Worm (Caenorhabditis elegans) whole organism, late embryonic: ENCODE results near the gene ifb-1.
A peak's percentile ranks its signal among the peaks of the same experiment; 100 is the strongest.

Experiments
- F13H6.1 ChIP-seq: sonication (generic microtip); optimal IDR thresholded peaks from 2 replicates; lab custom pipeline; 2016; ENCODE audit warnings: missing genetic modification characterization, missing compliant biosample characterization
- K02D7.2 ChIP-seq: sonication (generic microtip); optimal IDR thresholded peaks from 2 replicates; lab custom pipeline; 2017; ENCODE audit warnings: mild to moderate bottlenecking, missing genetic modification characterization, missing compliant biosample characterization
- T23F11.4 ChIP-seq: fragments of 200-800 bp; sonication (Bioruptor generic); optimal IDR thresholded peaks from 2 replicates; lab custom pipeline; 2018; ENCODE audit warnings: mild to moderate bottlenecking, missing genetic modification characterization, missing compliant biosample characterization
- ahr-1 ChIP-seq: sonication (generic microtip); optimal IDR thresholded peaks from 2 replicates; lab custom pipeline; 2016; ENCODE audit warnings: missing genetic modification characterization, missing compliant biosample characterization
- ama-1 ChIP-seq: fragments of 150-350 bp; optimal IDR thresholded peaks from 2 replicates; lab custom pipeline; 2014
- ceh-18 ChIP-seq: sonication (generic microtip); optimal IDR thresholded peaks from 2 replicates; lab custom pipeline; 2016; ENCODE audit warnings: missing genetic modification characterization, missing compliant biosample characterization
- ceh-22 ChIP-seq: sonication (generic microtip); optimal IDR thresholded peaks from 2 replicates; lab custom pipeline; 2017; ENCODE audit warnings: missing biosample characterization, missing genetic modification characterization
- ceh-24 ChIP-seq: sonication (generic microtip); optimal IDR thresholded peaks from 2 replicates; lab custom pipeline; 2016; ENCODE audit warnings: mild to moderate bottlenecking, missing genetic modification characterization, missing compliant biosample characterization
- ceh-30 ChIP-seq: fragments of 150-350 bp; optimal IDR thresholded peaks from 2 replicates; lab custom pipeline; 2014; ENCODE audit warnings: missing biosample characterization, missing genetic modification characterization
- ceh-31 ChIP-seq: sonication (generic microtip); optimal IDR thresholded peaks from 2 replicates; lab custom pipeline; 2016; ENCODE audit warnings: missing genetic modification characterization, missing compliant biosample characterization
- ceh-34 ChIP-seq: sonication (generic microtip); optimal IDR thresholded peaks from 2 replicates; lab custom pipeline; 2016; ENCODE audit warnings: mild to moderate bottlenecking, missing genetic modification characterization, missing compliant biosample characterization
- ceh-48 ChIP-seq: sonication (generic microtip); optimal IDR thresholded peaks from 2 replicates; lab custom pipeline; 2016; ENCODE audit warnings: missing genetic modification characterization, inconsistent platforms, missing compliant biosample characterization
- ceh-6 ChIP-seq: fragments of 200-800 bp; sonication (Bioruptor generic); optimal IDR thresholded peaks from 2 replicates; lab custom pipeline; 2018; ENCODE audit warnings: mild to moderate bottlenecking, missing genetic modification characterization, missing compliant biosample characterization
- dmd-4 ChIP-seq: sonication (generic microtip); optimal IDR thresholded peaks from 2 replicates; lab custom pipeline; 2016; ENCODE audit warnings: borderline replicate concordance, missing genetic modification characterization, missing compliant biosample characterization
- dve-1 ChIP-seq: sonication (generic microtip); optimal IDR thresholded peaks from 2 replicates; lab custom pipeline; 2017; ENCODE audit warnings: antibody characterized with exemption, mild to moderate bottlenecking, missing genetic modification characterization, missing compliant biosample characterization
- elt-2 ChIP-seq: sonication (generic microtip); optimal IDR thresholded peaks from 2 replicates; lab custom pipeline; 2016; ENCODE audit warnings: missing genetic modification reagents, missing genetic modification characterization, missing compliant biosample characterization
- elt-4 ChIP-seq: sonication (generic microtip); optimal IDR thresholded peaks from 2 replicates; lab custom pipeline; 2016; ENCODE audit warnings: missing genetic modification characterization, missing compliant biosample characterization
- eyg-1 ChIP-seq: sonication (generic microtip); optimal IDR thresholded peaks from 2 replicates; lab custom pipeline; 2016; ENCODE audit warnings: missing genotype, missing genetic modification characterization, missing compliant biosample characterization
- fax-1 ChIP-seq: sonication (generic microtip); optimal IDR thresholded peaks from 2 replicates; lab custom pipeline; 2016; ENCODE audit warnings: missing genotype, missing genetic modification characterization, missing compliant biosample characterization
- fkh-6 ChIP-seq: sonication (generic microtip); optimal IDR thresholded peaks from 2 replicates; lab custom pipeline; 2016; ENCODE audit warnings: missing genetic modification characterization, missing compliant biosample characterization
- hlh-13 ChIP-seq: fragments of 200-800 bp; sonication (Bioruptor generic); optimal IDR thresholded peaks from 2 replicates; lab custom pipeline; 2018; ENCODE audit warnings: mild to moderate bottlenecking, missing genetic modification characterization, missing compliant biosample characterization
- hlh-15 ChIP-seq: sonication (generic microtip); optimal IDR thresholded peaks from 2 replicates; lab custom pipeline; 2016; ENCODE audit warnings: missing genetic modification characterization, missing compliant biosample characterization
- hlh-6 ChIP-seq: sonication (generic microtip); optimal IDR thresholded peaks from 2 replicates; lab custom pipeline; 2016; ENCODE audit warnings: missing genotype, missing genetic modification characterization, missing compliant biosample characterization
- hlh-8 ChIP-seq: sonication (generic microtip); optimal IDR thresholded peaks from 2 replicates; lab custom pipeline; 2016; ENCODE audit warnings: missing genotype, missing genetic modification characterization, missing compliant biosample characterization
- lim-6 ChIP-seq: sonication (generic microtip); optimal IDR thresholded peaks from 2 replicates; lab custom pipeline; 2016; ENCODE audit warnings: missing genetic modification characterization, missing compliant biosample characterization
- madf-2 ChIP-seq: sonication (generic microtip); optimal IDR thresholded peaks from 2 replicates; lab custom pipeline; 2017; ENCODE audit warnings: missing genetic modification characterization, missing compliant biosample characterization
- nhr-11 ChIP-seq: fragments of 150-350 bp; optimal IDR thresholded peaks from 2 replicates; lab custom pipeline; 2014; ENCODE audit warnings: missing biosample characterization, missing genetic modification characterization
- nhr-232 ChIP-seq: sonication (generic microtip); optimal IDR thresholded peaks from 2 replicates; lab custom pipeline; 2016; ENCODE audit warnings: missing genetic modification characterization, missing compliant biosample characterization
- npax-4 ChIP-seq: sonication (generic microtip); optimal IDR thresholded peaks from 2 replicates; lab custom pipeline; 2016; ENCODE audit warnings: missing genetic modification characterization, missing compliant biosample characterization
- pax-1 ChIP-seq: fragments of 150-350 bp; optimal IDR thresholded peaks from 2 replicates; lab custom pipeline; 2014; ENCODE audit warnings: missing biosample characterization, missing genetic modification characterization
- pha-2 ChIP-seq: sonication (generic microtip); optimal IDR thresholded peaks from 2 replicates; lab custom pipeline; 2017; ENCODE audit warnings: mild to moderate bottlenecking, missing genetic modification characterization, missing compliant biosample characterization
- pha-4 ChIP-seq: fragments of 150-350 bp; optimal IDR thresholded peaks from 2 replicates; lab custom pipeline; 2018; ENCODE audit warnings: missing biosample characterization, missing genetic modification reagents, missing genetic modification characterization
- pros-1 ChIP-seq: fragments of 150-350 bp; optimal IDR thresholded peaks from 2 replicates; lab custom pipeline; 2014; ENCODE audit warnings: missing biosample characterization, missing genetic modification reagents, missing genetic modification characterization
- ref-2 ChIP-seq: sonication (generic microtip); optimal IDR thresholded peaks from 2 replicates; lab custom pipeline; 2016; ENCODE audit warnings: missing genetic modification characterization, missing compliant biosample characterization
- rnt-1 ChIP-seq: sonication (generic microtip); optimal IDR thresholded peaks from 2 replicates; lab custom pipeline; 2016; ENCODE audit warnings: missing genetic modification characterization, missing compliant biosample characterization
- sdc-2 ChIP-seq: sonication (generic microtip); optimal IDR thresholded peaks from 2 replicates; lab custom pipeline; 2016; ENCODE audit warnings: missing genotype, missing genetic modification characterization, missing compliant biosample characterization
- sox-2 ChIP-seq: fragments of 200-800 bp; sonication (Bioruptor generic); IDR thresholded peaks from 2 replicates; pipeline ENCODE4 v1.3.6; 2022; ENCODE audit warnings: missing genetic modification reagents, missing genetic modification characterization, missing compliant biosample characterization
- syd-9 ChIP-seq: sonication (generic microtip); optimal IDR thresholded peaks from 2 replicates; lab custom pipeline; 2016; ENCODE audit warnings: mild to moderate bottlenecking, missing genetic modification characterization, moderate library complexity, missing compliant biosample characterization
- tbx-2 ChIP-seq: sonication (generic microtip); optimal IDR thresholded peaks from 2 replicates; lab custom pipeline; 2016; ENCODE audit warnings: missing genetic modification characterization, missing compliant biosample characterization
- unc-3 ChIP-seq, 2 experiments: fragments of 200-800 bp in 1 of 2; sonication (Bioruptor generic) in 1 of 2; sonication (generic microtip) in 1 of 2; conservative IDR thresholded peaks in 1 of 2; optimal IDR thresholded peaks in 1 of 2; 2 replicates each; pipeline versions ENCODE4 v1.3.6 to Lab custom; 2016 to 2022; ENCODE audit warnings: missing compliant biosample characterization in 2 of 2, missing genetic modification characterization in 2 of 2, missing genetic modification reagents in 1 of 2
- unc-42 ChIP-seq: sonication (generic microtip); optimal IDR thresholded peaks from 2 replicates; lab custom pipeline; 2016; ENCODE audit warnings: missing genotype, missing genetic modification characterization, missing compliant biosample characterization
- unc-55 ChIP-seq: sonication (generic microtip); optimal IDR thresholded peaks from 2 replicates; lab custom pipeline; 2017; ENCODE audit warnings: missing biosample characterization, missing genetic modification reagents, missing genetic modification characterization
- unc-86 ChIP-seq: sonication (generic microtip); optimal IDR thresholded peaks from 2 replicates; lab custom pipeline; 2016; ENCODE audit warnings: missing genetic modification characterization, missing compliant biosample characterization

The ifb-1 gene

ce11 chrII:5772547-5773142, 7.2 kb downstream of the ifb-1 start (continued):
- peak; percentile 48 for TF ChIP-seq sdc-2 (tag; lab: Kevin White, UChicago)
- TF ChIP-seq unc-42 (tag; lab: Kevin White, UChicago), result peak; percentile 30
- TF ChIP-seq ceh-34 (tag; lab: Kevin White, UChicago), result peak; percentile 31
- no peak for TF ChIP-seq F13H6.1 (tag; lab: Kevin White, UChicago)
- peak; percentile 51 for TF ChIP-seq T23F11.4 (GFP tag; lab: Kevin White, UChicago)
- TF ChIP-seq nhr-232 (tag; lab: Kevin White, UChicago), result peak; percentile 44
- peak; percentile 33 for TF ChIP-seq ceh-48 (tag; lab: Kevin White, UChicago)
- peak; percentile 21; the same call in 1 of the 2 replicates for TF ChIP-seq unc-3 (GFP tag; conservative IDR thresholded peaks at IDR 0.05; lab: Robert Waterston, UW)
- no peak for TF ChIP-seq unc-3 (tag; optimal IDR thresholded peaks at IDR 0.05; lab: Kevin White, UChicago)
- TF ChIP-seq hlh-6, result peak; percentile 48
- peak; percentile 37 for TF ChIP-seq ceh-18 (tag; lab: Kevin White, UChicago)

- TF ChIP-seq pros-1 (tag; lab: Kevin White, UChicago), result no peak
- TF ChIP-seq, all 69 proteins: peak for 0
Observed at ce11 chrII:5774120-5774519, 8.7 kb downstream of the ifb-1 start, which contains the start of the genes dmd-5 and F10C1.1. Gene dmd-5, minus strand, starts transcription at chrII:5774220. Gene F10C1.1, plus strand, starts transcription at chrII:5774229.

ce11 chrII:5774879-5775278, 9.5 kb downstream of the ifb-1 start:
- TF ChIP-seq pax-1 (no peak), pha-4 (tag; lab: Kevin White, UChicago) (no peak), dmd-4 (tag; lab: Kevin White, UChicago) (no peak), npax-4 (tag; lab: Kevin White, UChicago) (no peak), K02D7.2 (tag; lab: Kevin White, UChicago) (no peak), unc-86 (tag; lab: Kevin White, UChicago) (no peak), elt-2 (tag; lab: Kevin White, UChicago) (no peak), dve-1 (tag; lab: Kevin White, UChicago) (no peak), ceh-18 (tag; lab: Kevin White, UChicago) (no peak), ceh-30 (no peak), fax-1 (tag; lab: Kevin White, UChicago) (no peak), elt-4 (tag; lab: Kevin White, UChicago) (no peak), hlh-15 (tag; lab: Kevin White, UChicago) (no peak), ama-1 (lab: Kevin White, UChicago) (no peak), rnt-1 (tag; lab: Kevin White, UChicago) (no peak), ceh-22 (no peak), hlh-8 (no peak), ceh-24 (tag; lab: Kevin White, UChicago) (no peak), pros-1 (tag; lab: Kevin White, UChicago) (no peak), sox-2 (no peak)

- TF ChIP-seq rnt-1 (tag; lab: Kevin White, UChicago) (no peak), syd-9 (no peak), pax-1 (no peak)
Observed at ce11 chrII:5777372-5777771, 12.0 kb downstream of the ifb-1 start.

- peak; percentile 67 for TF ChIP-seq unc-42 (tag; lab: Kevin White, UChicago)
- peak; percentile 42 for TF ChIP-seq unc-55 (GFP tag; lab: Kevin White, UChicago)
- TF ChIP-seq eyg-1, result no peak
- TF ChIP-seq ahr-1 (tag; lab: Kevin White, UChicago), result no peak
- no peak for TF ChIP-seq nhr-11 (tag; lab: Kevin White, UChicago)
- no peak for TF ChIP-seq pha-2 (tag; lab: Kevin White, UChicago)
- no peak for TF ChIP-seq ref-2 (tag; lab: Kevin White, UChicago)
- TF ChIP-seq K02D7.2 (tag; lab: Kevin White, UChicago), result no peak
- TF ChIP-seq fkh-6 (tag; lab: Kevin White, UChicago), result no peak
- TF ChIP-seq F13H6.1 (tag; lab: Kevin White, UChicago), result no peak
- no peak for TF ChIP-seq elt-4 (tag; lab: Kevin White, UChicago)
- no peak for TF ChIP-seq hlh-13
- no peak for TF ChIP-seq ceh-34 (tag; lab: Kevin White, UChicago)
- TF ChIP-seq hlh-8, result no peak
- TF ChIP-seq ceh-6 (GFP tag; lab: Kevin White, UChicago), result no peak
- TF ChIP-seq pros-1 (tag; lab: Kevin White, UChicago), result no peak
- TF ChIP-seq lim-6, result no peak
- no peak for TF ChIP-seq elt-2 (tag; lab: Kevin White, UChicago)
- TF ChIP-seq npax-4 (tag; lab: Kevin White, UChicago), result no peak
- peak; percentile 11 for TF ChIP-seq tbx-2 (tag; lab: Kevin White, UChicago)
- peak; percentile 26 for TF ChIP-seq ceh-31 (tag; lab: Kevin White, UChicago)
- TF ChIP-seq dve-1 (tag; lab: Kevin White, UChicago), result no peak
- TF ChIP-seq ceh-18 (tag; lab: Kevin White, UChicago), result peak; percentile 46
- TF ChIP-seq madf-2 (tag; lab: Kevin White, UChicago), result no peak
- peak; percentile 21 for TF ChIP-seq ceh-48 (tag; lab: Kevin White, UChicago)
Observed at ce11 chrII:5779866-5780265, 14.4 kb downstream of the ifb-1 start.
